Fruit fly (Drosophila melanogaster) whole organism, prepupa: ENCODE data around the gene CG5958.
A peak's percentile ranks its signal among the peaks of the same experiment; 100 is the strongest.

Experiments used
- CG11294 ChIP-seq: fragments of 200-800 bp; sonication (Bioruptor generic); IDR thresholded peaks from 2 replicates; pipeline ENCODE4 v1.3.6; 2022; ENCODE audit warnings: missing biosample characterization, missing genetic modification characterization
- CG31627 ChIP-seq: fragments of 200-800 bp; sonication (Bioruptor generic); optimal IDR thresholded peaks from 3 replicates; lab custom pipeline; 2016; ENCODE audit warnings: missing biosample characterization, missing genetic modification characterization
- CG9139 ChIP-seq: fragments of 200-800 bp; sonication (Bioruptor generic); optimal IDR thresholded peaks from 3 replicates; lab custom pipeline; 2017; ENCODE audit warnings: missing biosample characterization, mild to moderate bottlenecking, missing genetic modification characterization
- Hr4 ChIP-seq: fragments of 200-800 bp; sonication (Bioruptor generic); optimal IDR thresholded peaks from 3 replicates; lab custom pipeline; 2016; ENCODE audit warnings: missing biosample characterization, missing genetic modification characterization
- achi ChIP-seq: fragments of 200-800 bp; sonication (Bioruptor generic); optimal IDR thresholded peaks from 3 replicates; lab custom pipeline; 2016; ENCODE audit warnings: missing biosample characterization, missing genetic modification characterization
- fkh ChIP-seq: fragments of 200-800 bp; sonication (Bioruptor generic); optimal IDR thresholded peaks from 3 replicates; lab custom pipeline; 2017; ENCODE audit warnings: missing biosample characterization, mild to moderate bottlenecking, missing genetic modification characterization, moderate library complexity
- net ChIP-seq: fragments of 200-800 bp; sonication (Bioruptor generic); optimal IDR thresholded peaks from 3 replicates; lab custom pipeline; 2016; ENCODE audit warnings: missing biosample characterization, missing genetic modification characterization

DNA sequence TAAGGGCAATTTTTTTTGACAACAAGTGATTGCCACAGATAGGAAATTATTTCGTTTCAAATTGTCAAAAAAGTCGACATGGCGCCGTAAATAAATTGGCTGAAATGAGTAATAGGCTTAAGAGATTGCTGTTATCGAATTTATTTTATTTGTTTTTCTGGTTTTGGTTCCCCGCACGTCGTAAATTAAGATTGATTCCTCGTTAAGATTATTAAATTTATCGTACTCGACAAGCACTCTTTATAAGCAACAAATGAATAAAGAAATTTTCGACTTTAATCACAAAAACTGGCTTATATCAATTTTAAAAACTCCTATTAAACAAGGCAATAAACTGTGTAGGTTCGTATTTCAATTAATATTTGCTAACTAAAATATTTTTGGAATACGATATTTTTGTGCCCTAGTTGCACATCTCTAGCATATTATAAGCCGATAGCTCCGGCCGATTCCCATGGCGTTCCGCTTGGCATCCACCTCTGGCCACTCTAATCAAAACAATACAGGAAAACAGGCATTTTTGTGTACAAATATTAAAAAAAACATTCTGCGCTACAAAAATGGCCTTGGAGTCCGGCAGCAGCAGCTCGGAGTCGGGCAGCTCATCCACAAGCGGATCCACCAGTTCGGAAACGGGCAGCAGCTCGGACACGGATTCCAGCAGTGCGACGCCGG lies 21.2 kb downstream of the CG5958 start, which contains the start of gene chm:
- TF ChIP-seq fkh: peak; percentile 50
- TF ChIP-seq CG9139 (GFP tag; lab: Kevin White, UChicago): no peak
- TF ChIP-seq net (GFP tag; lab: Kevin White, UChicago): no peak
- no peak for TF ChIP-seq achi
- no peak for TF ChIP-seq CG11294
- TF ChIP-seq CG31627 (GFP tag; lab: Kevin White, UChicago): peak; percentile 54
- no peak for TF ChIP-seq Hr4 (GFP tag; lab: Kevin White, UChicago)
